Comparison of ENCODE assay signal across 2 fruit fly cellular contexts in the genomic region with DNA sequence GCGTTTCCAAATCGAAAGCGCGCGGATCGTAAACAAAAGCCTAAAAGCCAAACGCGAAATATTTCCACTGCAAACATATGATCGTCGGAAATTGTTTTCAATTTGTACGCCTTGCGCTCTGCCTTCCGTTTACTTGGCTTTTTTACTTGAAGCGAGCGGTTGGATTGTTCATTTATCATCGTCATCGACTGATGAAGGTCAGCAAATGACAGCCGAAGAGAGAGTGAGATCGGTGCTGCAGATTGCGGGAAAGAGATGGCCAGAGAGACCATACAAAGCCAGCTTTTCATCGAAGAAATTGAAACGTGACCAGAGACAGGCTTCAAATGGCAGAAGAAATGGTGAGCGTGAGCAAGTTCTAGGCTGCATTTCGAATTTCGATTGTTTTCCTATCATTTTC.
A peak's percentile ranks its signal among the peaks of the same experiment; 100 is the strongest.
TF ChIP-seq lines count a peak whose summit lies in the region.

No protein-coding gene starts in this region.

- TF ChIP-seq CTCF in whole organism, embryonic (GFP tag; optimal IDR thresholded peaks at IDR 0.05; lab: Kevin White, UChicago): no peak

TF ChIP-seq in whole organism, embryonic, 481 proteins besides CTCF, POLR2A, EP300 and RAD21:
- TF ChIP-seq Blimp-1 (GFP tag; optimal IDR thresholded peaks at IDR 0.05; lab: Kevin White, UChicago) (peak; percentile 58), stc (GFP tag; IDR thresholded peaks at IDR 0.05; lab: Robert Waterston, UW) (no peak), CG8478 (optimal IDR thresholded peaks at IDR 0.05; lab: Kevin White, UChicago) (no peak), exex (tag; optimal IDR thresholded peaks at IDR 0.05; lab: Kevin White, UChicago) (no peak), stwl (tag; optimal IDR thresholded peaks at IDR 0.05; lab: Kevin White, UChicago) (no peak), CG14050 (GFP tag; IDR thresholded peaks at IDR 0.05; lab: Robert Waterston, UW) (no peak), ems (GFP tag; optimal IDR thresholded peaks at IDR 0.05; lab: Kevin White, UChicago) (no peak), grn (GFP tag; optimal IDR thresholded peaks at IDR 0.05; lab: Kevin White, UChicago) (peak; percentile 70), disco-r (GFP tag; optimal IDR thresholded peaks at IDR 0.05; lab: Kevin White, UChicago) (no peak), CG16779 (GFP tag; IDR thresholded peaks at IDR 0.05; lab: Robert Waterston, UW) (no peak), CG6254 (GFP tag; optimal IDR thresholded peaks at IDR 0.05; lab: Kevin White, UChicago) (no peak), CG11456 (GFP tag; IDR thresholded peaks at IDR 0.05; lab: Robert Waterston, UW) (no peak), lab (GFP tag; optimal IDR thresholded peaks at IDR 0.05; lab: Kevin White, UChicago) (no peak), vvl (GFP tag; IDR thresholded peaks at IDR 0.05; lab: Robert Waterston, UW) (no peak), sr (GFP tag; IDR thresholded peaks at IDR 0.05; lab: Robert Waterston, UW) (no peak), Dip2 (GFP tag; IDR thresholded peaks at IDR 0.05; lab: Robert Waterston, UW) (no peak)

TF ChIP-seq in whole organism, prepupa, 60 proteins besides CTCF, POLR2A, EP300 and RAD21:
- peak; percentile 18 for TF ChIP-seq Blimp-1 (GFP tag; optimal IDR thresholded peaks at IDR 0.05; lab: Kevin White, UChicago)
- TF ChIP-seq svp (GFP tag; lab: Kevin White, UChicago): peak; percentile 83
- no peak for TF ChIP-seq fd59A (GFP tag; optimal IDR thresholded peaks at IDR 0.05; lab: Kevin White, UChicago)
